Fruit fly (Drosophila melanogaster) whole organism, embryonic: ENCODE data around the gene Bap111.

Experiments
- ATbp ChIP-seq: fragments of 200-800 bp; sonication (Bioruptor generic); optimal IDR thresholded peaks from 2 replicates; lab custom pipeline; 2017; ENCODE audit warnings: missing biosample characterization, mild to moderate bottlenecking, missing genetic modification characterization, missing genetic modification reagents
- CG10431 ChIP-seq: fragments of 200-800 bp; sonication (Bioruptor generic); optimal IDR thresholded peaks from 3 replicates; lab custom pipeline; 2018; ENCODE audit warnings: missing biosample characterization, mild to moderate bottlenecking, missing genetic modification characterization
- CG10462 ChIP-seq: fragments of 200-800 bp; sonication (Bioruptor generic); optimal IDR thresholded peaks from 2 replicates; lab custom pipeline; 2016; ENCODE audit warnings: missing biosample characterization, missing genetic modification characterization
- CG12104 ChIP-seq: fragments of 200-800 bp; sonication (Bioruptor generic); optimal IDR thresholded peaks from 3 replicates; lab custom pipeline; 2016; ENCODE audit warnings: missing biosample characterization, missing genetic modification characterization
- CG12219 ChIP-seq: fragments of 200-800 bp; sonication (Bioruptor generic); optimal IDR thresholded peaks from 3 replicates; lab custom pipeline; 2018; ENCODE audit warnings: missing biosample characterization, mild to moderate bottlenecking, missing genetic modification characterization
- CG13296 ChIP-seq: fragments of 200-800 bp; sonication (Bioruptor generic); optimal IDR thresholded peaks from 3 replicates; lab custom pipeline; 2018; ENCODE audit warnings: missing biosample characterization, mild to moderate bottlenecking, missing genetic modification characterization
- CG13624 ChIP-seq: fragments of 200-800 bp; sonication (Bioruptor generic); optimal IDR thresholded peaks from 2 replicates; lab custom pipeline; 2016; ENCODE audit warnings: missing biosample characterization, missing genetic modification characterization
- CG14710 ChIP-seq: fragments of 200-800 bp; sonication (Bioruptor generic); optimal IDR thresholded peaks from 3 replicates; lab custom pipeline; 2019; ENCODE audit warnings: missing biosample characterization, mild to moderate bottlenecking, missing genetic modification characterization, moderate library complexity
- CG14965 ChIP-seq: fragments of 200-800 bp; sonication (Bioruptor generic); optimal IDR thresholded peaks from 2 replicates; lab custom pipeline; 2016; ENCODE audit warnings: missing biosample characterization, missing genetic modification characterization, borderline replicate concordance
- CG15073 ChIP-seq: fragments of 200-800 bp; sonication (Bioruptor generic); optimal IDR thresholded peaks from 2 replicates; lab custom pipeline; 2016; ENCODE audit warnings: missing biosample characterization, missing genetic modification characterization
- CG1603 ChIP-seq: fragments of 200-800 bp; sonication (Bioruptor generic); optimal IDR thresholded peaks from 2 replicates; lab custom pipeline; 2019; ENCODE audit warnings: missing biosample characterization, mild to moderate bottlenecking, missing genetic modification characterization, moderate library complexity
- CG17568 ChIP-seq: fragments of 200-800 bp; sonication (Bioruptor generic); optimal IDR thresholded peaks from 2 replicates; lab custom pipeline; 2018; ENCODE audit warnings: missing biosample characterization, mild to moderate bottlenecking, missing genetic modification characterization, moderate library complexity
- CG17829 ChIP-seq: fragments of 200-800 bp; optimal IDR thresholded peaks from 2 replicates; lab custom pipeline; 2019; ENCODE audit warnings: missing biosample characterization, mild to moderate bottlenecking, missing genetic modification characterization, moderate library complexity
- CG2116 ChIP-seq: fragments of 200-800 bp; sonication (Bioruptor generic); optimal IDR thresholded peaks from 3 replicates; lab custom pipeline; 2018; ENCODE audit warnings: missing biosample characterization, mild to moderate bottlenecking, missing genetic modification characterization
- CG32772 ChIP-seq: fragments of 200-800 bp; sonication (Bioruptor generic); IDR thresholded peaks from 2 replicates; pipeline ENCODE4 v1.3.6; 2022; ENCODE audit warnings: missing biosample characterization, missing genetic modification characterization
- CG4282 ChIP-seq: fragments of 200-800 bp; sonication (Bioruptor generic); optimal IDR thresholded peaks from 2 replicates; lab custom pipeline; 2016; ENCODE audit warnings: missing biosample characterization, missing genetic modification characterization
- CG6272 ChIP-seq: fragments of 200-800 bp; sonication (Bioruptor generic); IDR thresholded peaks from 2 replicates; pipeline ENCODE4 v1.3.6; 2022; ENCODE audit warnings: missing biosample characterization, missing genetic modification characterization
- CG8944 ChIP-seq: fragments of 200-800 bp; sonication (Bioruptor generic); optimal IDR thresholded peaks from 3 replicates; lab custom pipeline; 2016; ENCODE audit warnings: missing biosample characterization, missing genetic modification characterization
- Chrac-16 ChIP-seq: fragments of 200-800 bp; sonication (Bioruptor generic); optimal IDR thresholded peaks from 3 replicates; lab custom pipeline; 2016; ENCODE audit warnings: missing biosample characterization, missing genetic modification characterization
- Dfd ChIP-seq, 2 experiments: fragments of >200 bp; optimal IDR thresholded peaks; 2 replicates each; lab custom pipeline; 2017; ENCODE audit warnings: missing biosample characterization in 2 of 2, missing genetic modification characterization in 2 of 2
- Dip3 ChIP-seq: fragments of 200-800 bp; sonication (Bioruptor generic); optimal IDR thresholded peaks from 3 replicates; lab custom pipeline; 2016; ENCODE audit warnings: missing biosample characterization, missing genetic modification characterization
- Dp ChIP-seq: fragments of 200-800 bp; sonication (Bioruptor generic); optimal IDR thresholded peaks from 2 replicates; lab custom pipeline; 2018; ENCODE audit warnings: missing biosample characterization, mild to moderate bottlenecking, missing genetic modification characterization, moderate library complexity
- GATAe ChIP-seq: fragments of 200-800 bp; sonication (Bioruptor generic); conservative IDR thresholded peaks from 2 replicates; pipeline ENCODE4 v1.3.6; 2022; ENCODE audit warnings: missing biosample characterization, missing genetic modification characterization
- Hmr ChIP-seq: fragments of 200-800 bp; sonication (Bioruptor generic); optimal IDR thresholded peaks from 3 replicates; lab custom pipeline; 2017; ENCODE audit warnings: mild to moderate bottlenecking, missing biosample characterization, missing genetic modification reagents, missing genetic modification characterization
- Max ChIP-seq: fragments of 200-800 bp; sonication (Bioruptor generic); optimal IDR thresholded peaks from 2 replicates; lab custom pipeline; 2016; ENCODE audit warnings: missing biosample characterization, mild to moderate bottlenecking, missing genetic modification characterization
- Mrtf ChIP-seq: fragments of 200-800 bp; sonication (Bioruptor generic); IDR thresholded peaks from 3 replicates; pipeline ENCODE4 v1.3.6; 2022; ENCODE audit warnings: missing biosample characterization, missing genetic modification characterization
- Neu2 ChIP-seq: fragments of 200-800 bp; sonication (Bioruptor generic); optimal IDR thresholded peaks from 3 replicates; lab custom pipeline; 2016; ENCODE audit warnings: missing biosample characterization, missing genetic modification characterization, borderline replicate concordance
- Spps ChIP-seq: fragments of 200-800 bp; sonication (Bioruptor generic); optimal IDR thresholded peaks from 2 replicates; lab custom pipeline; 2018; ENCODE audit warnings: missing biosample characterization, mild to moderate bottlenecking, missing genetic modification characterization
- Sry-β ChIP-seq: fragments of 200-800 bp; sonication (Bioruptor generic); optimal IDR thresholded peaks from 2 replicates; lab custom pipeline; 2018; ENCODE audit warnings: missing biosample characterization, mild to moderate bottlenecking, missing genetic modification characterization, moderate library complexity
- ase ChIP-seq: fragments of 200-800 bp; sonication (Bioruptor generic); IDR thresholded peaks from 3 replicates; pipeline ENCODE4 v1.3.6; 2022; ENCODE audit warnings: missing biosample characterization, missing genetic modification characterization
- cg ChIP-seq: fragments of 200-800 bp; sonication (Bioruptor generic); optimal IDR thresholded peaks from 3 replicates; lab custom pipeline; 2019; ENCODE audit warnings: missing biosample characterization, mild to moderate bottlenecking, missing genetic modification characterization, moderate library complexity
- croc ChIP-seq: fragments of 200-800 bp; sonication (Bioruptor generic); conservative IDR thresholded peaks from 3 replicates; pipeline ENCODE4 v1.3.6; 2022; ENCODE audit warnings: missing biosample characterization, missing genetic modification characterization
- dpn ChIP-seq, 2 experiments: fragments of 200-800 bp; sonication (Bioruptor generic); optimal IDR thresholded peaks; 3 replicates each; lab custom pipeline; 2016; ENCODE audit warnings: missing biosample characterization in 2 of 2, missing genetic modification characterization in 2 of 2
- en ChIP-seq: fragments of 200-800 bp; sonication (Bioruptor generic); optimal IDR thresholded peaks from 2 replicates; lab custom pipeline; 2016; ENCODE audit warnings: missing biosample characterization, missing genetic modification characterization
- grn ChIP-seq: fragments of 200-800 bp; sonication (Bioruptor generic); optimal IDR thresholded peaks from 3 replicates; lab custom pipeline; 2017; ENCODE audit warnings: missing biosample characterization, missing genetic modification characterization
- ind ChIP-seq: fragments of 200-800 bp; sonication (Bioruptor generic); optimal IDR thresholded peaks from 3 replicates; lab custom pipeline; 2016; ENCODE audit warnings: missing biosample characterization, missing genetic modification characterization
- insv ChIP-seq, 2 experiments: fragments of 200-800 bp; sonication (Bioruptor generic); optimal IDR thresholded peaks; 3 replicates each; lab custom pipeline; 2016 to 2018; ENCODE audit warnings: missing biosample characterization in 2 of 2, missing genetic modification characterization in 2 of 2
- kay ChIP-seq: fragments of 200-800 bp; sonication (Bioruptor generic); optimal IDR thresholded peaks from 2 replicates; lab custom pipeline; 2016; ENCODE audit warnings: missing biosample characterization, missing genetic modification characterization
- knrl ChIP-seq: fragments of 200-800 bp; sonication (Bioruptor generic); IDR thresholded peaks from 3 replicates; pipeline ENCODE4 v1.3.6; 2022; ENCODE audit warnings: missing biosample characterization, missing genetic modification characterization; ENCODE audit not compliant: partially characterized antibody
- maf-S ChIP-seq: fragments of 200-800 bp; sonication (Bioruptor generic); optimal IDR thresholded peaks from 2 replicates; lab custom pipeline; 2016; ENCODE audit warnings: missing biosample characterization, missing genetic modification characterization
- org-1 ChIP-seq: fragments of 200-800 bp; sonication (Bioruptor generic); optimal IDR thresholded peaks from 2 replicates; lab custom pipeline; 2017; ENCODE audit warnings: missing biosample characterization, missing genetic modification characterization
- pan ChIP-seq, 4 experiments: fragments of >200 bp in 3 of 4; fragments of 200-800 bp in 1 of 4; sonication (Bioruptor generic) in 1 of 4; optimal IDR thresholded peaks in 3 of 4; IDR thresholded peaks in 1 of 4; 2 replicates each; pipeline versions ENCODE4 v1.3.6 to Lab custom; 2017 to 2022; ENCODE audit warnings: missing biosample characterization in 2 of 4, missing genetic modification characterization in 2 of 4, mixed read lengths in 1 of 4
- row ChIP-seq: fragments of 200-800 bp; sonication (Bioruptor generic); IDR thresholded peaks from 3 replicates; pipeline ENCODE4 v1.3.6; 2022; ENCODE audit warnings: missing biosample characterization, missing genetic modification characterization
- sens ChIP-seq: fragments of 200-800 bp; sonication (Bioruptor generic); peaks from one replicate; lab custom pipeline; 2016; ENCODE audit warnings: missing biosample characterization, missing genetic modification characterization
- sisA ChIP-seq: fragments of 200-800 bp; sonication (Bioruptor generic); IDR thresholded peaks from 2 replicates; pipeline ENCODE4 v1.3.6; 2022; ENCODE audit warnings: missing biosample characterization, missing genetic modification characterization
- sob ChIP-seq: fragments of 200-800 bp; sonication (Bioruptor generic); IDR thresholded peaks from 2 replicates; pipeline ENCODE4 v1.3.6; 2022; ENCODE audit warnings: missing biosample characterization, missing genetic modification characterization
- tgo ChIP-seq: fragments of 200-800 bp; sonication (Bioruptor generic); IDR thresholded peaks from 3 replicates; pipeline ENCODE4 v1.3.6; 2022; ENCODE audit warnings: missing biosample characterization, missing genetic modification characterization
- trh ChIP-seq: fragments of 200-800 bp; sonication (Bioruptor generic); optimal IDR thresholded peaks from 2 replicates; lab custom pipeline; 2016; ENCODE audit warnings: missing biosample characterization, missing genetic modification characterization
- vfl ChIP-seq: fragments of 200-800 bp; sonication (Bioruptor generic); optimal IDR thresholded peaks from 2 replicates; lab custom pipeline; 2016; ENCODE audit warnings: missing biosample characterization, missing genetic modification characterization
- zf30C ChIP-seq: fragments of 200-800 bp; sonication (Bioruptor generic); optimal IDR thresholded peaks from 3 replicates; lab custom pipeline; 2018; ENCODE audit warnings: missing biosample characterization, mild to moderate bottlenecking, missing genetic modification characterization

Bap111 gene

dm6 chrX:9152127-9152598 lies 3.1 kb downstream of the Bap111 start (continued):
- TF ChIP-seq CG12104 (GFP tag; lab: Kevin White, UChicago) (peak; percentile 24), CG10462 (GFP tag; lab: Kevin White, UChicago) (no peak), Dp (GFP tag; lab: Kevin White, UChicago) (no peak), Chrac-16 (GFP tag; lab: Kevin White, UChicago) (peak; percentile 24), CG13296 (GFP tag; lab: Kevin White, UChicago) (peak; percentile 40), trh (GFP tag; lab: Kevin White, UChicago) (no peak), ind (GFP tag; lab: Kevin White, UChicago) (peak; percentile 22), Mrtf (GFP tag; lab: Robert Waterston, UW) (no peak), Neu2 (no peak), CG4282 (GFP tag; lab: Kevin White, UChicago) (peak; percentile 27), maf-S (GFP tag; lab: Kevin White, UChicago) (no peak), croc (GFP tag; lab: Robert Waterston, UW) (no peak), en (GFP tag; lab: Kevin White, UChicago) (no peak), Sry-β (GFP tag; lab: Kevin White, UChicago) (no peak), sisA (no peak), cg (GFP tag; lab: Kevin White, UChicago) (peak; percentile 92), CG1603 (tag; lab: Kevin White, UChicago) (peak; percentile 15), Spps (tag; lab: Kevin White, UChicago) (no peak), GATAe (GFP tag; lab: Robert Waterston, UW) (no peak; the same call in 1 of the 2 replicates), ATbp (GFP tag; lab: Kevin White, UChicago) (peak; percentile 84), insv (GFP tag; optimal IDR thresholded peaks at IDR 0.05; lab: Kevin White, UChicago) (peak in 1 of 2 experiments; percentile 7), org-1 (GFP tag; lab: Kevin White, UChicago) (no peak), CG14965 (GFP tag; lab: Kevin White, UChicago) (no peak), CG2116 (peak; percentile 27), CG17829 (tag; lab: Kevin White, UChicago) (peak; percentile 16), Dfd (GFP tag; optimal IDR thresholded peaks at IDR 0.05; lab: Kevin White, UChicago) (no peak), CG17568 (GFP tag; lab: Kevin White, UChicago) (no peak), pan (optimal IDR thresholded peaks at IDR 0.05; lab: Kevin White, UChicago) (no peak), pan (GFP tag; optimal IDR thresholded peaks at IDR 0.05 in 1 of 2, IDR thresholded peaks at IDR 0.05 in 1 of 2) (peak in 1 of 2 experiments; percentile 55), grn (GFP tag; lab: Kevin White, UChicago) (no peak), CG15073 (no peak), CG12219 (GFP tag; lab: Kevin White, UChicago) (no peak), tgo (GFP tag; lab: Robert Waterston, UW) (0 out of 3 replicates have a peak, but pooled peaks have one; percentile 15), row (GFP tag; lab: Robert Waterston, UW) (peak; percentile 60; the same call in 2 of the 3 replicates), CG6272 (GFP tag; lab: Robert Waterston, UW) (no peak), CG13624 (GFP tag; lab: Kevin White, UChicago) (peak; percentile 57), CG32772 (GFP tag; lab: Robert Waterston, UW) (0 out of 2 replicates have a peak, but pooled peaks have one; percentile 29), knrl (GFP tag; lab: Robert Waterston, UW) (no peak), sob (GFP tag; lab: Robert Waterston, UW) (peak; percentile 64; the same call in 1 of the 2 replicates), dpn (GFP tag; optimal IDR thresholded peaks at IDR 0.05; lab: Kevin White, UChicago) (peak; percentile 9 to 24), vfl (GFP tag; lab: Kevin White, UChicago) (no peak), ase (GFP tag; lab: Robert Waterston, UW) (0 out of 3 replicates have a peak, but pooled peaks have one; percentile 12), zf30C (GFP tag; lab: Kevin White, UChicago) (peak; percentile 43), CG10431 (peak; percentile 16), Max (GFP tag; lab: Kevin White, UChicago) (no peak), Dip3 (no peak), CG8944 (GFP tag; lab: Kevin White, UChicago) (no peak), Hmr (GFP tag; lab: Kevin White, UChicago) (no peak), CG14710 (tag; lab: Kevin White, UChicago) (peak; percentile 15), sens (GFP tag; lab: Kevin White, UChicago) (peak; percentile 79), kay (GFP tag; lab: Kevin White, UChicago) (no peak)
